Fruit fly (Drosophila melanogaster) whole organism, prepupa: Measurements from ENCODE around the gene TTLL6B.

ENCODE experiments used
- Blimp-1 ChIP-seq: fragments of 200-800 bp; sonication (Bioruptor generic); optimal IDR thresholded peaks from 3 replicates; lab custom pipeline; 2017; ENCODE audit warnings: missing biosample characterization, missing genetic modification characterization, mild to moderate bottlenecking, moderate library complexity, missing genetic modification reagents
- CG11294 ChIP-seq: fragments of 200-800 bp; sonication (Bioruptor generic); IDR thresholded peaks from 2 replicates; pipeline ENCODE4 v1.3.6; 2022; ENCODE audit warnings: missing biosample characterization, missing genetic modification characterization
- CG11762 ChIP-seq: fragments of 200-800 bp; sonication (Bioruptor generic); optimal IDR thresholded peaks from 3 replicates; lab custom pipeline; 2016; ENCODE audit warnings: missing biosample characterization, missing genetic modification characterization; ENCODE audit not compliant: insufficient read depth
- CG11902 ChIP-seq: fragments of 200-800 bp; sonication (Bioruptor generic); optimal IDR thresholded peaks from 3 replicates; lab custom pipeline; 2016; ENCODE audit warnings: missing biosample characterization, missing genetic modification characterization
- CG15336 ChIP-seq: fragments of 200-800 bp; sonication (Bioruptor generic); IDR thresholded peaks from 2 replicates; pipeline ENCODE4 v1.3.6; 2022; ENCODE audit warnings: missing biosample characterization, missing genetic modification characterization
- CG16779 ChIP-seq: fragments of 200-800 bp; sonication (Bioruptor generic); optimal IDR thresholded peaks from 3 replicates; lab custom pipeline; 2017; ENCODE audit warnings: missing biosample characterization, mild to moderate bottlenecking, missing genetic modification characterization
- CG3032 ChIP-seq: fragments of 200-800 bp; optimal IDR thresholded peaks from 2 replicates; lab custom pipeline; 2019; ENCODE audit warnings: missing biosample characterization, mild to moderate bottlenecking, missing genetic modification characterization, moderate library complexity
- CG31627 ChIP-seq: fragments of 200-800 bp; sonication (Bioruptor generic); optimal IDR thresholded peaks from 3 replicates; lab custom pipeline; 2016; ENCODE audit warnings: missing biosample characterization, missing genetic modification characterization
- CG32006 ChIP-seq: fragments of 200-800 bp; sonication (Bioruptor generic); optimal IDR thresholded peaks from 3 replicates; lab custom pipeline; 2017; ENCODE audit warnings: missing biosample characterization, mild to moderate bottlenecking, missing genetic modification characterization
- CG4318 ChIP-seq: fragments of 200-800 bp; sonication (Bioruptor generic); optimal IDR thresholded peaks from 3 replicates; lab custom pipeline; 2017; ENCODE audit warnings: missing biosample characterization, mild to moderate bottlenecking, missing genetic modification characterization
- CG6163 ChIP-seq: fragments of 200-800 bp; sonication (Bioruptor generic); IDR thresholded peaks from 3 replicates; pipeline ENCODE4 v1.3.6; 2022; ENCODE audit warnings: missing biosample characterization, missing genetic modification characterization
- CG6276 ChIP-seq: fragments of 200-800 bp; sonication (Bioruptor generic); optimal IDR thresholded peaks from 2 replicates; lab custom pipeline; 2017; ENCODE audit warnings: missing biosample characterization, mild to moderate bottlenecking, missing genetic modification characterization
- CG7368 ChIP-seq: fragments of 200-800 bp; sonication (Bioruptor generic); optimal IDR thresholded peaks from 3 replicates; lab custom pipeline; 2016; ENCODE audit warnings: missing biosample characterization, missing genetic modification characterization
- CG8119 ChIP-seq: fragments of 200-800 bp; sonication (Bioruptor generic); IDR thresholded peaks from 3 replicates; pipeline ENCODE4 v1.3.6; 2022; ENCODE audit warnings: missing biosample characterization, missing genetic modification characterization
- CG8632 ChIP-seq: fragments of 200-800 bp; sonication (Bioruptor generic); optimal IDR thresholded peaks from 3 replicates; lab custom pipeline; 2016; ENCODE audit warnings: missing biosample characterization, missing genetic modification characterization
- CG9139 ChIP-seq: fragments of 200-800 bp; sonication (Bioruptor generic); optimal IDR thresholded peaks from 3 replicates; lab custom pipeline; 2017; ENCODE audit warnings: missing biosample characterization, mild to moderate bottlenecking, missing genetic modification characterization
- Eip75B ChIP-seq: fragments of 200-800 bp; sonication (Bioruptor generic); optimal IDR thresholded peaks from 3 replicates; lab custom pipeline; 2016; ENCODE audit warnings: missing biosample characterization, missing genetic modification characterization
- Eip78C ChIP-seq: fragments of 200-800 bp; sonication (Bioruptor generic); peaks from one replicate; lab custom pipeline; 2016; ENCODE audit warnings: missing biosample characterization, missing genetic modification characterization
- Eip93F ChIP-seq: fragments of 200-800 bp; sonication (Bioruptor generic); optimal IDR thresholded peaks from 2 replicates; lab custom pipeline; 2016; ENCODE audit warnings: missing biosample characterization, mild to moderate bottlenecking, missing genetic modification characterization
- Ets21C ChIP-seq: fragments of 200-800 bp; sonication (Bioruptor generic); optimal IDR thresholded peaks from 3 replicates; lab custom pipeline; 2016; ENCODE audit warnings: missing biosample characterization, missing genetic modification characterization
- Gug ChIP-seq: fragments of 200-800 bp; sonication (Bioruptor generic); IDR thresholded peaks from 2 replicates; pipeline ENCODE4 v1.3.6; 2022; ENCODE audit warnings: missing biosample characterization, missing genetic modification characterization
- Hr38 ChIP-seq: sonication (Bioruptor generic); optimal IDR thresholded peaks from 2 replicates; lab custom pipeline; 2016; ENCODE audit warnings: missing biosample characterization, missing genetic modification characterization
- Hr39 ChIP-seq: fragments of 200-800 bp; sonication (Bioruptor generic); optimal IDR thresholded peaks from 2 replicates; lab custom pipeline; 2016; ENCODE audit warnings: missing biosample characterization, missing genetic modification characterization
- Hr4 ChIP-seq: fragments of 200-800 bp; sonication (Bioruptor generic); optimal IDR thresholded peaks from 3 replicates; lab custom pipeline; 2016; ENCODE audit warnings: missing biosample characterization, missing genetic modification characterization
- Lpt ChIP-seq: fragments of 200-800 bp; sonication (Bioruptor generic); optimal IDR thresholded peaks from 3 replicates; lab custom pipeline; 2016; ENCODE audit warnings: missing biosample characterization, missing genetic modification characterization
- OdsH ChIP-seq: fragments of 200-800 bp; sonication (Bioruptor generic); optimal IDR thresholded peaks from 3 replicates; lab custom pipeline; 2016; ENCODE audit warnings: missing biosample characterization, missing genetic modification characterization
- Smox ChIP-seq: fragments of 200-800 bp; sonication (Bioruptor generic); optimal IDR thresholded peaks from 3 replicates; lab custom pipeline; 2016; ENCODE audit warnings: missing biosample characterization, missing genetic modification characterization
- Sox102F ChIP-seq: fragments of 200-800 bp; sonication (Bioruptor generic); optimal IDR thresholded peaks from 2 replicates; lab custom pipeline; 2016; ENCODE audit warnings: missing biosample characterization, mild to moderate bottlenecking, missing genetic modification characterization
- Sox14 ChIP-seq: fragments of 200-800 bp; sonication (Bioruptor generic); optimal IDR thresholded peaks from 3 replicates; lab custom pipeline; 2016; ENCODE audit warnings: missing biosample characterization, missing genetic modification characterization
- achi ChIP-seq: fragments of 200-800 bp; sonication (Bioruptor generic); optimal IDR thresholded peaks from 3 replicates; lab custom pipeline; 2016; ENCODE audit warnings: missing biosample characterization, missing genetic modification characterization
- acj6 ChIP-seq: fragments of 200-800 bp; sonication (Bioruptor generic); optimal IDR thresholded peaks from 3 replicates; lab custom pipeline; 2016; ENCODE audit warnings: missing biosample characterization, missing genetic modification characterization
- cyc ChIP-seq: fragments of 200-800 bp; sonication (Bioruptor generic); optimal IDR thresholded peaks from 3 replicates; lab custom pipeline; 2016; ENCODE audit warnings: missing biosample characterization, missing genetic modification characterization
- dsx ChIP-seq: fragments of 200-800 bp; optimal IDR thresholded peaks from 3 replicates; lab custom pipeline; 2019; ENCODE audit warnings: missing biosample characterization, mild to moderate bottlenecking, missing genetic modification characterization, moderate library complexity; ENCODE audit not compliant: poor library complexity, severe bottlenecking
- eg ChIP-seq: fragments of 200-800 bp; sonication (Bioruptor generic); IDR thresholded peaks from 3 replicates; pipeline ENCODE4 v1.3.6; 2022; ENCODE audit warnings: missing biosample characterization, missing genetic modification characterization
- esn ChIP-seq: fragments of 200-800 bp; sonication (Bioruptor generic); optimal IDR thresholded peaks from 2 replicates; lab custom pipeline; 2016; ENCODE audit warnings: missing biosample characterization, mild to moderate bottlenecking, missing genetic modification characterization, moderate library complexity
- fd59A ChIP-seq: fragments of 200-800 bp; sonication (Bioruptor generic); optimal IDR thresholded peaks from 2 replicates; lab custom pipeline; 2017; ENCODE audit warnings: missing biosample characterization, mild to moderate bottlenecking, missing genetic modification characterization, missing genetic modification reagents
- fd85E ChIP-seq: fragments of 200-800 bp; sonication (Bioruptor generic); optimal IDR thresholded peaks from 3 replicates; lab custom pipeline; 2016; ENCODE audit warnings: missing biosample characterization, missing genetic modification characterization
- fkh ChIP-seq: fragments of 200-800 bp; sonication (Bioruptor generic); optimal IDR thresholded peaks from 3 replicates; lab custom pipeline; 2017; ENCODE audit warnings: missing biosample characterization, mild to moderate bottlenecking, missing genetic modification characterization, moderate library complexity
- lz ChIP-seq: fragments of 200-800 bp; sonication (Bioruptor generic); optimal IDR thresholded peaks from 3 replicates; lab custom pipeline; 2016; ENCODE audit warnings: missing biosample characterization, missing genetic modification characterization
- net ChIP-seq: fragments of 200-800 bp; sonication (Bioruptor generic); optimal IDR thresholded peaks from 3 replicates; lab custom pipeline; 2016; ENCODE audit warnings: missing biosample characterization, missing genetic modification characterization
- pdm3 ChIP-seq: fragments of 200-800 bp; sonication (Bioruptor generic); optimal IDR thresholded peaks from 3 replicates; lab custom pipeline; 2016; ENCODE audit warnings: missing biosample characterization, missing genetic modification characterization
- salr ChIP-seq, 2 experiments: fragments of 200-800 bp; sonication (Bioruptor generic); optimal IDR thresholded peaks; 3 replicates each; lab custom pipeline; 2016 to 2018; ENCODE audit warnings: missing biosample characterization in 2 of 2, missing genetic modification characterization in 2 of 2, mild to moderate bottlenecking in 1 of 2
- spab ChIP-seq: fragments of 200-800 bp; sonication (Bioruptor generic); optimal IDR thresholded peaks from 2 replicates; lab custom pipeline; 2017; ENCODE audit warnings: missing biosample characterization, mild to moderate bottlenecking, missing genetic modification characterization, missing genetic modification reagents
- ss ChIP-seq, 2 experiments: fragments of 200-800 bp; sonication (Bioruptor generic); optimal IDR thresholded peaks; 2 replicates in 1 of 2; 3 replicates in 1 of 2; lab custom pipeline; 2017 to 2018; ENCODE audit warnings: mild to moderate bottlenecking in 2 of 2, missing biosample characterization in 2 of 2, missing genetic modification characterization in 2 of 2, moderate library complexity in 1 of 2
- svp ChIP-seq: fragments of 200-800 bp; sonication (Bioruptor generic); peaks from one replicate; lab custom pipeline; 2016; ENCODE audit warnings: missing biosample characterization, missing genetic modification characterization
- topi ChIP-seq: fragments of 200-800 bp; sonication (Bioruptor generic); optimal IDR thresholded peaks from 3 replicates; lab custom pipeline; 2016; ENCODE audit warnings: missing biosample characterization, missing genetic modification characterization
- vri ChIP-seq: fragments of 200-800 bp; sonication (Bioruptor generic); optimal IDR thresholded peaks from 3 replicates; lab custom pipeline; 2016; ENCODE audit warnings: missing biosample characterization, mild to moderate bottlenecking, missing genetic modification characterization

Gene TTLL6B

dm6 chr3R:27214949-27215348 lies 35.9 kb downstream of the TTLL6B start (continued):
- TF ChIP-seq spab: no peak
- no peak for TF ChIP-seq CG16779 (tag; lab: Kevin White, UChicago)
- no peak for TF ChIP-seq Smox (GFP tag; lab: Kevin White, UChicago)
- TF ChIP-seq CG11902 (GFP tag; lab: Kevin White, UChicago): no peak
- TF ChIP-seq Sox14: peak; percentile 4
- no peak for TF ChIP-seq eg (GFP tag; lab: Robert Waterston, UW)
- TF ChIP-seq CG3032 (tag; lab: Kevin White, UChicago): no peak
- TF ChIP-seq vri (GFP tag; lab: Kevin White, UChicago): no peak
- TF ChIP-seq CG8632: no peak
- no peak for TF ChIP-seq fkh (GFP tag; lab: Kevin White, UChicago)
- TF ChIP-seq lz (GFP tag; lab: Kevin White, UChicago): no peak
- no peak for TF ChIP-seq salr (GFP tag; optimal IDR thresholded peaks at IDR 0.05; lab: Kevin White, UChicago)

- TF ChIP-seq cyc (no peak), CG6163 (GFP tag; lab: Robert Waterston, UW) (no peak), Lpt (no peak)
- TF ChIP-seq, all 60 proteins: peak for 0
Observed at dm6 chr3R:27212979-27213580, 37.7 kb downstream of the TTLL6B start.

- TF ChIP-seq svp (GFP tag; lab: Kevin White, UChicago) (peak; percentile 34), CG9139 (GFP tag; lab: Kevin White, UChicago) (no peak), CG4318 (no peak), CG11762 (GFP tag; lab: Kevin White, UChicago) (no peak), Hr39 (no peak), Ets21C (GFP tag; lab: Kevin White, UChicago) (no peak), Eip93F (GFP tag; lab: Kevin White, UChicago) (no peak), CG6276 (GFP tag; lab: Kevin White, UChicago) (peak; percentile 39), spab (no peak), Eip78C (GFP tag; lab: Kevin White, UChicago) (peak; percentile 48), fd85E (GFP tag; lab: Kevin White, UChicago) (no peak), acj6 (no peak), CG15336 (GFP tag; lab: Robert Waterston, UW) (peak; percentile 53), salr (GFP tag; optimal IDR thresholded peaks at IDR 0.05; lab: Kevin White, UChicago) (no peak), Hr4 (GFP tag; lab: Kevin White, UChicago) (peak; percentile 40), Hr38 (GFP tag; lab: Kevin White, UChicago) (no peak), ss (GFP tag; optimal IDR thresholded peaks at IDR 0.05; lab: Kevin White, UChicago) (no peak), vri (GFP tag; lab: Kevin White, UChicago) (no peak), CG7368 (no peak), CG11294 (GFP tag; lab: Robert Waterston, UW) (no peak), pdm3 (peak; percentile 27), dsx (GFP tag; lab: Kevin White, UChicago) (no peak), CG31627 (GFP tag; lab: Kevin White, UChicago) (no peak), achi (no peak), Eip75B (GFP tag; lab: Kevin White, UChicago) (no peak), Gug (peak; percentile 43; the same call in 1 of the 2 replicates), Blimp-1 (no peak), CG6163 (GFP tag; lab: Robert Waterston, UW) (peak; percentile 54), eg (GFP tag; lab: Robert Waterston, UW) (peak; percentile 73), esn (GFP tag; lab: Kevin White, UChicago) (no peak), net (GFP tag; lab: Kevin White, UChicago) (no peak), CG8119 (GFP tag; lab: Robert Waterston, UW) (peak; percentile 69; the same call in 2 of the 3 replicates), CG32006 (GFP tag; lab: Kevin White, UChicago) (peak; percentile 43), fd59A (no peak), topi (GFP tag; lab: Kevin White, UChicago) (no peak), OdsH (GFP tag; lab: Kevin White, UChicago) (no peak), Sox102F (GFP tag; lab: Kevin White, UChicago) (no peak)
- TF ChIP-seq, all 60 proteins: peak for 11
Observed at dm6 chr3R:27209561-27210275, 41.1 kb downstream of the TTLL6B start.
